Worm (Caenorhabditis elegans) whole organism, early embryonic: ENCODE results near the gene R07E5.11.

Experiments used
- ama-1 ChIP-seq: fragments of 150-350 bp; optimal IDR thresholded peaks from 2 replicates; lab custom pipeline; 2014
- ceh-36 ChIP-seq: sonication (generic microtip); optimal IDR thresholded peaks from 2 replicates; lab custom pipeline; 2016; ENCODE audit warnings: missing genetic modification characterization, inconsistent platforms, missing compliant biosample characterization
- hnd-1 ChIP-seq: sonication (generic microtip); optimal IDR thresholded peaks from 2 replicates; lab custom pipeline; 2016; ENCODE audit warnings: missing genetic modification characterization, missing compliant biosample characterization
- sea-1 ChIP-seq: fragments of 200-800 bp; sonication (Bioruptor generic); conservative IDR thresholded peaks from 2 replicates; pipeline ENCODE4 v1.3.6; 2022; ENCODE audit warnings: missing genetic modification characterization, missing compliant biosample characterization

DNA sequence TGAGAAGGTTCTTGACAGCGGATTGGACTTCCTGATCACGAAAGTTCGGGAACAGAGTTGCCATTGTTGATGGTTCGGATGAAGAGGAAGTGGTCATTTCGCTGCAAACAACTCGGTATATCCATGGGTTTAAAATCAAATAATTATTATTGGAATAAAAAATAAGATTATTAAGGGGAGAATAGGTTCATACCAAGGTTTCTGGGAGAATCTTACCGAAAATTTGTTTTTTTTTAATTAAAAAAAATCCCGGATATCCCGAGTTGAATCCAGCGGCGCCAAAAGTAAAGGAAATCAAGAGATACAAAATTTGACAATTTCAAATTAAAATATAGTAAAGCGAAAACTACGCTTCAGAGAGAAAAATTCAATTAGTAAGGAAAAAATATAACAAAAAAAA, 2.9 kb upstream of the R07E5.11 start, which contains the start of the genes R07E5.19 and pdcd-2:
- TF ChIP-seq ceh-36 (tag; lab: Kevin White, UChicago) (no peak), hnd-1 (tag; lab: Kevin White, UChicago) (no peak), ama-1 (lab: Kevin White, UChicago) (no peak), sea-1 (no peak)
